Worm (Caenorhabditis elegans): ENCODE data around the gene col-129.

- TF ChIP-seq ref-1 (GFP tag; conservative IDR thresholded peaks at IDR 0.05) (no peak), cog-1 (tag; optimal IDR thresholded peaks at IDR 0.05) (no peak), ztf-29 (GFP tag; IDR thresholded peaks at IDR 0.05) (no peak), tab-1 (GFP tag; IDR thresholded peaks at IDR 0.05) (no peak), klf-2 (GFP tag; conservative IDR thresholded peaks at IDR 0.05) (no peak)
Measured at ce11 chrIV:12156642-12157233, 46.5 kb upstream of the col-129 start, which contains the start of gene eri-12.
